Fruit fly (Drosophila melanogaster) whole organism, embryonic: ENCODE results near the gene Lon.
A peak's percentile ranks its signal among the peaks of the same experiment; 100 is the strongest.

Source experiments
- CG10209 ChIP-seq: fragments of 200-800 bp; sonication (Bioruptor generic); optimal IDR thresholded peaks from 3 replicates; lab custom pipeline; 2017; ENCODE audit warnings: missing biosample characterization, mild to moderate bottlenecking, missing genetic modification characterization, missing genetic modification reagents
- CG10267 ChIP-seq: fragments of 200-800 bp; sonication (Bioruptor generic); optimal IDR thresholded peaks from 2 replicates; lab custom pipeline; 2018; ENCODE audit warnings: missing biosample characterization, mild to moderate bottlenecking, missing genetic modification characterization, moderate library complexity
- CG11504 ChIP-seq: fragments of 200-800 bp; sonication (Bioruptor generic); optimal IDR thresholded peaks from 3 replicates; lab custom pipeline; 2019; ENCODE audit warnings: missing biosample characterization, mild to moderate bottlenecking, missing genetic modification characterization, moderate library complexity
- CG14441 ChIP-seq: fragments of 200-800 bp; sonication (Bioruptor generic); IDR thresholded peaks from 2 replicates; pipeline ENCODE4 v1.3.6; 2022; ENCODE audit warnings: missing biosample characterization, missing genetic modification characterization
- CG1529 ChIP-seq: fragments of 200-800 bp; sonication (Bioruptor generic); optimal IDR thresholded peaks from 3 replicates; lab custom pipeline; 2018; ENCODE audit warnings: missing biosample characterization, missing genetic modification characterization
- CG16863 ChIP-seq: fragments of 200-800 bp; sonication (Bioruptor generic); optimal IDR thresholded peaks from 3 replicates; lab custom pipeline; 2016; ENCODE audit warnings: missing biosample characterization, missing genetic modification characterization
- CG17568 ChIP-seq: fragments of 200-800 bp; sonication (Bioruptor generic); optimal IDR thresholded peaks from 2 replicates; lab custom pipeline; 2018; ENCODE audit warnings: missing biosample characterization, mild to moderate bottlenecking, missing genetic modification characterization, moderate library complexity
- CG17612 ChIP-seq: fragments of 200-800 bp; sonication (Bioruptor generic); IDR thresholded peaks from 2 replicates; pipeline ENCODE4 v1.3.6; 2022; ENCODE audit warnings: missing biosample characterization, missing genetic modification characterization
- CG17802 ChIP-seq: fragments of 200-800 bp; sonication (Bioruptor generic); optimal IDR thresholded peaks from 2 replicates; lab custom pipeline; 2018; ENCODE audit warnings: missing biosample characterization, mild to moderate bottlenecking, missing genetic modification characterization, moderate library complexity
- CG18011 ChIP-seq: fragments of 200-800 bp; sonication (Bioruptor generic); optimal IDR thresholded peaks from 2 replicates; lab custom pipeline; 2017; ENCODE audit warnings: missing biosample characterization, missing genetic modification characterization, mild to moderate bottlenecking, moderate library complexity, missing genotype
- CG1832 ChIP-seq: fragments of 200-800 bp; sonication (Bioruptor generic); optimal IDR thresholded peaks from 2 replicates; lab custom pipeline; 2017; ENCODE audit warnings: missing biosample characterization, mild to moderate bottlenecking, missing genetic modification characterization, inconsistent platforms
- CG2199 ChIP-seq: fragments of 200-800 bp; sonication (Bioruptor generic); IDR thresholded peaks from 3 replicates; pipeline ENCODE4 v1.3.6; 2022; ENCODE audit warnings: missing biosample characterization, missing genetic modification characterization
- CG3281 ChIP-seq: fragments of 200-800 bp; sonication (Bioruptor generic); optimal IDR thresholded peaks from 3 replicates; lab custom pipeline; 2017; ENCODE audit warnings: missing biosample characterization, mild to moderate bottlenecking, missing genetic modification characterization
- CG34422 ChIP-seq: fragments of 200-800 bp; sonication (Bioruptor generic); IDR thresholded peaks from 3 replicates; pipeline ENCODE4 v1.3.6; 2022; ENCODE audit warnings: missing biosample characterization, missing genetic modification characterization
- CG3995 ChIP-seq: fragments of 200-800 bp; sonication (Bioruptor generic); optimal IDR thresholded peaks from 3 replicates; lab custom pipeline; 2016; ENCODE audit warnings: missing biosample characterization, missing genetic modification characterization
- CG42726 ChIP-seq: fragments of 200-800 bp; sonication (Bioruptor generic); IDR thresholded peaks from 2 replicates; pipeline ENCODE4 v1.3.6; 2022; ENCODE audit warnings: missing biosample characterization, missing genetic modification characterization; ENCODE audit not compliant: partially characterized antibody
- CG4328 ChIP-seq: fragments of 200-800 bp; sonication (Bioruptor generic); optimal IDR thresholded peaks from 3 replicates; lab custom pipeline; 2017; ENCODE audit warnings: missing biosample characterization, missing genetic modification reagents, missing genetic modification characterization
- CG4820 ChIP-seq: fragments of 200-800 bp; sonication (Bioruptor generic); optimal IDR thresholded peaks from 3 replicates; lab custom pipeline; 2016; ENCODE audit warnings: missing biosample characterization, missing genetic modification characterization
- CG4854 ChIP-seq: fragments of 200-800 bp; sonication (Bioruptor generic); optimal IDR thresholded peaks from 2 replicates; lab custom pipeline; 2016; ENCODE audit warnings: missing biosample characterization, missing genetic modification characterization, inconsistent platforms
- CG6254 ChIP-seq: fragments of 200-800 bp; sonication (Bioruptor generic); optimal IDR thresholded peaks from 3 replicates; lab custom pipeline; 2017; ENCODE audit warnings: mild to moderate bottlenecking, missing biosample characterization, missing genetic modification reagents, missing genetic modification characterization
- CG8924 ChIP-seq: fragments of 200-800 bp; optimal IDR thresholded peaks from 3 replicates; lab custom pipeline; 2019; ENCODE audit warnings: missing biosample characterization, mild to moderate bottlenecking, missing genetic modification characterization, moderate library complexity
- CG9817 ChIP-seq: fragments of 200-800 bp; sonication (Bioruptor generic); optimal IDR thresholded peaks from 2 replicates; lab custom pipeline; 2018; ENCODE audit warnings: missing biosample characterization, mild to moderate bottlenecking, missing genetic modification characterization, moderate library complexity
- CG9876 ChIP-seq: fragments of 200-800 bp; sonication (Bioruptor generic); optimal IDR thresholded peaks from 2 replicates; lab custom pipeline; 2016; ENCODE audit warnings: missing biosample characterization, missing genetic modification characterization
- Deaf1 ChIP-seq: fragments of 200-800 bp; optimal IDR thresholded peaks from 3 replicates; lab custom pipeline; 2019; ENCODE audit warnings: missing biosample characterization, mild to moderate bottlenecking, missing genetic modification characterization, moderate library complexity
- E2f2 ChIP-seq: fragments of 200-800 bp; sonication (Bioruptor generic); IDR thresholded peaks from 2 replicates; pipeline ENCODE4 v1.3.6; 2022; ENCODE audit warnings: missing biosample characterization, missing genetic modification characterization
- Elba2 ChIP-seq: fragments of 200-800 bp; sonication (Bioruptor generic); optimal IDR thresholded peaks from 3 replicates; lab custom pipeline; 2016; ENCODE audit warnings: missing biosample characterization, missing genetic modification characterization
- Ets65A ChIP-seq: fragments of 200-800 bp; sonication (Bioruptor generic); peaks from one replicate; lab custom pipeline; 2016; ENCODE audit warnings: missing biosample characterization, missing genetic modification characterization
- Myb ChIP-seq: fragments of 200-800 bp; sonication (Bioruptor generic); optimal IDR thresholded peaks from 2 replicates; lab custom pipeline; 2016; ENCODE audit warnings: missing biosample characterization, missing genetic modification characterization
- NfI ChIP-seq: fragments of 200-800 bp; sonication (Bioruptor generic); optimal IDR thresholded peaks from 3 replicates; lab custom pipeline; 2018; ENCODE audit warnings: missing biosample characterization, mild to moderate bottlenecking, missing genetic modification characterization, moderate library complexity
- Oaz ChIP-seq: fragments of 200-800 bp; sonication (Bioruptor generic); IDR thresholded peaks from 2 replicates; pipeline ENCODE4 v1.3.6; 2022; ENCODE audit warnings: missing biosample characterization, missing genetic modification characterization
- PHDP ChIP-seq: fragments of 200-800 bp; sonication (Bioruptor generic); optimal IDR thresholded peaks from 3 replicates; lab custom pipeline; 2018; ENCODE audit warnings: missing biosample characterization, mild to moderate bottlenecking, missing genetic modification characterization, moderate library complexity
- Sox100B ChIP-seq: fragments of 200-800 bp; sonication (Bioruptor generic); optimal IDR thresholded peaks from 3 replicates; lab custom pipeline; 2018; ENCODE audit warnings: missing biosample characterization, mild to moderate bottlenecking, missing genetic modification characterization
- Sry-β ChIP-seq: fragments of 200-800 bp; sonication (Bioruptor generic); optimal IDR thresholded peaks from 2 replicates; lab custom pipeline; 2018; ENCODE audit warnings: missing biosample characterization, mild to moderate bottlenecking, missing genetic modification characterization, moderate library complexity
- Xbp1 ChIP-seq: fragments of 200-800 bp; sonication (Bioruptor generic); optimal IDR thresholded peaks from 3 replicates; lab custom pipeline; 2016; ENCODE audit warnings: missing biosample characterization, mild to moderate bottlenecking, missing genetic modification characterization
- ara ChIP-seq: fragments of 200-800 bp; sonication (Bioruptor generic); IDR thresholded peaks from 2 replicates; pipeline ENCODE4 v1.3.6; 2022; ENCODE audit warnings: missing biosample characterization, missing genetic modification characterization
- caup ChIP-seq: fragments of 200-800 bp; sonication (Bioruptor generic); optimal IDR thresholded peaks from 3 replicates; lab custom pipeline; 2017; ENCODE audit warnings: missing biosample characterization, mild to moderate bottlenecking, missing genetic modification characterization, moderate library complexity; ENCODE audit not compliant: severe bottlenecking
- crp ChIP-seq, 2 experiments: fragments of 200-800 bp; sonication (Bioruptor generic); optimal IDR thresholded peaks; 2 replicates in 1 of 2; 3 replicates in 1 of 2; lab custom pipeline; 2017; ENCODE audit warnings: missing biosample characterization in 2 of 2, missing genetic modification characterization in 2 of 2, mild to moderate bottlenecking in 1 of 2, moderate library complexity in 1 of 2
- danr ChIP-seq: fragments of 200-800 bp; sonication (Bioruptor generic); IDR thresholded peaks from 2 replicates; pipeline ENCODE4 v1.3.6; 2022; ENCODE audit warnings: missing biosample characterization, missing genetic modification characterization
- eyg ChIP-seq: fragments of 200-800 bp; sonication (Bioruptor generic); optimal IDR thresholded peaks from 3 replicates; lab custom pipeline; 2016; ENCODE audit warnings: missing biosample characterization, missing genetic modification characterization
- fd96Cb ChIP-seq: fragments of 200-800 bp; sonication (Bioruptor generic); optimal IDR thresholded peaks from 2 replicates; lab custom pipeline; 2018; ENCODE audit warnings: missing biosample characterization, mild to moderate bottlenecking, missing genetic modification characterization, moderate library complexity
- gce ChIP-seq: fragments of 200-800 bp; sonication (Bioruptor generic); IDR thresholded peaks from 3 replicates; pipeline ENCODE4 v1.3.6; 2022; ENCODE audit warnings: missing biosample characterization, missing genetic modification characterization
- grau ChIP-seq: fragments of 200-800 bp; optimal IDR thresholded peaks from 3 replicates; lab custom pipeline; 2019; ENCODE audit warnings: missing biosample characterization, mild to moderate bottlenecking, missing genetic modification characterization, moderate library complexity
- jumu ChIP-seq: fragments of 200-800 bp; sonication (Bioruptor generic); optimal IDR thresholded peaks from 3 replicates; lab custom pipeline; 2016; ENCODE audit warnings: missing biosample characterization, missing genetic modification characterization
- lilli ChIP-seq: fragments of 200-800 bp; sonication (Bioruptor generic); optimal IDR thresholded peaks from 3 replicates; lab custom pipeline; 2016; ENCODE audit warnings: missing biosample characterization, missing genetic modification characterization
- onecut ChIP-seq: fragments of 200-800 bp; sonication (Bioruptor generic); IDR thresholded peaks from 2 replicates; pipeline ENCODE4 v1.3.6; 2022; ENCODE audit warnings: missing biosample characterization, missing genetic modification characterization
- peb ChIP-seq: fragments of 200-800 bp; sonication (Bioruptor generic); IDR thresholded peaks from 2 replicates; pipeline ENCODE4 v1.3.6; 2022; ENCODE audit warnings: missing biosample characterization, missing genetic modification characterization
- pfk ChIP-seq: fragments of 200-800 bp; sonication (Bioruptor generic); optimal IDR thresholded peaks from 2 replicates; lab custom pipeline; 2018; ENCODE audit warnings: missing biosample characterization, mild to moderate bottlenecking, missing genetic modification characterization, moderate library complexity
- ro ChIP-seq: fragments of 200-800 bp; sonication (Bioruptor generic); IDR thresholded peaks from 2 replicates; pipeline ENCODE4 v1.3.6; 2022; ENCODE audit warnings: missing biosample characterization, missing genetic modification characterization
- row ChIP-seq: fragments of 200-800 bp; sonication (Bioruptor generic); IDR thresholded peaks from 3 replicates; pipeline ENCODE4 v1.3.6; 2022; ENCODE audit warnings: missing biosample characterization, missing genetic modification characterization
- sens ChIP-seq: fragments of 200-800 bp; sonication (Bioruptor generic); peaks from one replicate; lab custom pipeline; 2016; ENCODE audit warnings: missing biosample characterization, missing genetic modification characterization
- trh ChIP-seq: fragments of 200-800 bp; sonication (Bioruptor generic); optimal IDR thresholded peaks from 2 replicates; lab custom pipeline; 2016; ENCODE audit warnings: missing biosample characterization, missing genetic modification characterization

Gene Lon

DNA sequence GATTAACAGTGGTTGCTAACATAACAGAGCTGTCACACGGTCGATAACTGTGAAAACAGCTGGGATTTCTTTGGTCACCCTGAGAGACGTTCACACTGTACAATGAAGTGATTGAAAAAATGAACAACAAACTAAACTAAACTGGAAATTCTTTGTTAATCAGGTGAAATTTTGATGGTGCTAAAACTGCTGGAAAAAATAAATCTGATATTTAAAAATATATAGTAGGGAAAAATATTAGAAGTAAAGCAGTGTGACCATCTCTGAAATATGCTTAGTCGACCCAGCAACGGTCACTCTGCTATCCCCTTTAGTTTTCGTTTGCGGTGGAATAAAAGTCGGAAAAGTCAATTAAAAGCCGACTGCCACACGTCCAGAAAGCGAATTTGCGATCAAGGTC lies 26.0 kb downstream of the Lon start, which contains the start of the genes CG9231 and CG9330 (continued):
- TF ChIP-seq CG10267 (peak; percentile 69), Myb (GFP tag; lab: Kevin White, UChicago) (peak; percentile 31), jumu (peak; percentile 32), peb (GFP tag; lab: Robert Waterston, UW) (no peak), Sry-β (GFP tag; lab: Kevin White, UChicago) (no peak), CG17568 (GFP tag; lab: Kevin White, UChicago) (peak; percentile 8), trh (GFP tag; lab: Kevin White, UChicago) (no peak), CG18011 (GFP tag; lab: Kevin White, UChicago) (no peak), Sox100B (no peak), Deaf1 (tag; lab: Kevin White, UChicago) (peak; percentile 49), CG17802 (peak; percentile 88), Xbp1 (GFP tag; lab: Kevin White, UChicago) (peak; percentile 45), CG16863 (GFP tag; lab: Kevin White, UChicago) (no peak), CG4854 (peak; percentile 31), grau (tag; lab: Kevin White, UChicago) (peak; percentile 32), E2f2 (GFP tag; lab: Robert Waterston, UW) (peak; percentile 59; the same call in 1 of the 2 replicates), CG3995 (GFP tag; lab: Kevin White, UChicago) (peak; percentile 91), lilli (peak; percentile 58), PHDP (tag; lab: Kevin White, UChicago) (peak; percentile 9), CG34422 (peak; percentile 49; the same call in 1 of the 3 replicates), CG11504 (peak; percentile 50), Ets65A (peak; percentile 55), CG6254 (peak; percentile 12), Elba2 (GFP tag; lab: Kevin White, UChicago) (peak; percentile 45)
- TF ChIP-seq, all 482 proteins: peak for 131

DNA sequence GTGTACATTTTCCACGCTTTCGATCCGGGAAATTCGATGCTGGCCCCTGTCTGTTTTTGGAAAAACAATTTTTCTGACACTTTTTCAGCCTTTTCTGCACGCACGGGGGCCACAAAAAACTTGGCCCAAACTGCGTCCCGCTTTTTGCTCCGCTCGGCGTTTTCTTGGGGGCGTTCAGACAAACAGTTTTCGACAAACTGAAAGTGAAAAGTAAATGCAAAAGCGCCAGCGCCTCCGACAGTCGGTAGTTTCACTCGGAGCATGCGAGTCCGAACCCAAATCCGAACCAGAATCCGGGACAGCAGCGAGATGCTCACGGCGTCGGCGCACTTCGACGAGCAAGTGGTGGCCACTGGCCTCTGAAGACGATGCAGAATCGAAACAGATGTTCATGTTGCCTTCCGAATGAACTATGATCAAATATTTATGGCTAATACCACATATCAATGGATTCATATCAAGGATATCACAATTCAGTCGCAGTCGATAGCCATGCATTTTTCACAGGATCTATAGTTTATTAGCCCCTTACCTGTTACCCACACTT lies 27.6 kb downstream of the Lon start, which contains the start of gene Shal:
Gene Shal, minus strand, starts transcription at position 200 of the 547 bp plus-strand sequence.
- TF ChIP-seq danr (GFP tag; lab: Robert Waterston, UW) (no peak), CG1832 (GFP tag; lab: Kevin White, UChicago) (no peak), sens (no peak), caup (GFP tag; lab: Kevin White, UChicago) (no peak), CG4820 (GFP tag; lab: Kevin White, UChicago) (no peak), fd96Cb (tag; lab: Kevin White, UChicago) (no peak), ara (GFP tag; lab: Robert Waterston, UW) (no peak), pfk (no peak), crp (GFP tag; optimal IDR thresholded peaks at IDR 0.05; lab: Kevin White, UChicago) (no peak), CG9817 (tag; lab: Kevin White, UChicago) (no peak), CG17612 (no peak), onecut (GFP tag; lab: Robert Waterston, UW) (no peak), Oaz (GFP tag; lab: Robert Waterston, UW) (no peak), CG42726 (no peak), ro (GFP tag; lab: Robert Waterston, UW) (no peak), CG3281 (GFP tag; lab: Kevin White, UChicago) (no peak), CG17802 (peak; percentile 49), CG1529 (no peak), row (GFP tag; lab: Robert Waterston, UW) (peak; percentile 8; the same call in 1 of the 3 replicates), CG4328 (GFP tag; lab: Kevin White, UChicago) (no peak), gce (no peak), CG10209 (GFP tag; lab: Kevin White, UChicago) (no peak), eyg (GFP tag; lab: Kevin White, UChicago) (no peak), CG3995 (GFP tag; lab: Kevin White, UChicago) (no peak), CG8924 (tag; lab: Kevin White, UChicago) (no peak), CG9876 (GFP tag; lab: Kevin White, UChicago) (no peak), NfI (no peak), CG2199 (GFP tag; lab: Robert Waterston, UW) (no peak), CG14441 (GFP tag; lab: Robert Waterston, UW) (no peak)
